Fruit fly (Drosophila melanogaster) whole organism, embryonic: ENCODE results near the gene hdly.

Source experiments
- CG11504 ChIP-seq: fragments of 200-800 bp; sonication (Bioruptor generic); optimal IDR thresholded peaks from 3 replicates; lab custom pipeline; 2019; ENCODE audit warnings: missing biosample characterization, mild to moderate bottlenecking, missing genetic modification characterization, moderate library complexity
- CG6765 ChIP-seq: fragments of 200-800 bp; sonication (Bioruptor generic); optimal IDR thresholded peaks from 3 replicates; lab custom pipeline; 2017; ENCODE audit warnings: missing biosample characterization, mild to moderate bottlenecking, missing genetic modification characterization
- Hmr ChIP-seq: fragments of 200-800 bp; sonication (Bioruptor generic); optimal IDR thresholded peaks from 3 replicates; lab custom pipeline; 2017; ENCODE audit warnings: mild to moderate bottlenecking, missing biosample characterization, missing genetic modification reagents, missing genetic modification characterization
- Med ChIP-seq: fragments of 200-800 bp; sonication (Bioruptor generic); peaks from one replicate; lab custom pipeline; 2016; ENCODE audit warnings: missing biosample characterization, missing genetic modification characterization, mild to moderate bottlenecking, inconsistent platforms, moderate library complexity
- Ptx1 ChIP-seq: fragments of 200-800 bp; sonication (Bioruptor generic); IDR thresholded peaks from 2 replicates; pipeline ENCODE4 v1.3.6; 2022; ENCODE audit warnings: missing biosample characterization, missing genetic modification characterization
- Trl ChIP-seq, 3 experiments: fragments of >200 bp in 2 of 3; fragments of 200-800 bp in 1 of 3; sonication (Bioruptor generic) in 1 of 3; optimal IDR thresholded peaks; 2 replicates in 1 of 3; 3 replicates in 2 of 3; lab custom pipeline; 2016 to 2017; ENCODE audit warnings: missing biosample characterization in 1 of 3, missing genetic modification characterization in 1 of 3
- Xrp1 ChIP-seq: fragments of 200-800 bp; sonication (Bioruptor generic); IDR thresholded peaks from 2 replicates; pipeline ENCODE4 v1.3.6; 2022; ENCODE audit warnings: missing biosample characterization, missing genetic modification characterization
- chif ChIP-seq, 2 experiments: fragments of 200-800 bp; sonication (Bioruptor generic); optimal IDR thresholded peaks; 3 replicates each; lab custom pipeline; 2016; ENCODE audit warnings: missing biosample characterization in 2 of 2, missing genetic modification characterization in 2 of 2
- grn ChIP-seq: fragments of 200-800 bp; sonication (Bioruptor generic); optimal IDR thresholded peaks from 3 replicates; lab custom pipeline; 2017; ENCODE audit warnings: missing biosample characterization, missing genetic modification characterization
- ken ChIP-seq: fragments of 200-800 bp; sonication (Bioruptor generic); IDR thresholded peaks from 3 replicates; pipeline ENCODE4 v1.3.6; 2022; ENCODE audit warnings: missing biosample characterization, missing genetic modification characterization
- nerfin-1 ChIP-seq: fragments of 200-800 bp; sonication (Bioruptor generic); optimal IDR thresholded peaks from 3 replicates; lab custom pipeline; 2019; ENCODE audit warnings: missing biosample characterization, mild to moderate bottlenecking, missing genetic modification characterization, moderate library complexity
- pfk ChIP-seq: fragments of 200-800 bp; sonication (Bioruptor generic); optimal IDR thresholded peaks from 2 replicates; lab custom pipeline; 2018; ENCODE audit warnings: missing biosample characterization, mild to moderate bottlenecking, missing genetic modification characterization, moderate library complexity
- row ChIP-seq: fragments of 200-800 bp; sonication (Bioruptor generic); IDR thresholded peaks from 3 replicates; pipeline ENCODE4 v1.3.6; 2022; ENCODE audit warnings: missing biosample characterization, missing genetic modification characterization
- scrt ChIP-seq: fragments of 200-800 bp; sonication (Bioruptor generic); optimal IDR thresholded peaks from 2 replicates; lab custom pipeline; 2018; ENCODE audit warnings: missing biosample characterization, mild to moderate bottlenecking, missing genetic modification characterization, moderate library complexity
- sug ChIP-seq: fragments of 200-800 bp; optimal IDR thresholded peaks from 2 replicates; lab custom pipeline; 2019; ENCODE audit warnings: missing biosample characterization, mild to moderate bottlenecking, missing genetic modification characterization, moderate library complexity

hdly gene

DNA sequence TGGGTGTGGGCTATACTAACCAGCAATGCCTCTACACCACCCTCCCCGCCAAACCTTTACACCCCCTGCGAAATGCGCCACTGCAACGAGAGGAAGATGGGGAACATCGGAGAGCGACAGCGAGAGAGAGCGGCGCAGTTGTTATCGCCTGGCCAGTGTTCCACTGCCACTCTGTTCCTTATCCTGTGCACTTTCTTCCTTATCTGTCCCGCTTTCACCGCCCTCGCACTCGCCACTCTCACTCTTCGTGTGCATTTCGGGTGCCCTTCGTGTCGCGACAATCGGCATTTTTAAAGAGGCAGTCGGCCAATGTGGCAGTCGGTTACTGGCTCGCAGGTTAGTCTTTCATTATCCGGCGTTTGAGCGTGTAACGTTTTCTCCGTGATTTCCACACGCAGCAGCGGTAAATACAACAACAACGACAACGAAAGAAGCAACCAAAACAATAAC is 63.8 kb downstream of the hdly start, which contains the start of gene Calx (continued):
- TF ChIP-seq scrt (GFP tag; lab: Kevin White, UChicago) (peak; percentile 35), Hmr (GFP tag; lab: Kevin White, UChicago) (peak; percentile 22), Med (GFP tag; lab: Kevin White, UChicago) (peak; percentile 70), Ptx1 (no peak), row (GFP tag; lab: Robert Waterston, UW) (peak; percentile 34; the same call in 1 of the 3 replicates), grn (GFP tag; lab: Kevin White, UChicago) (peak; percentile 74), nerfin-1 (tag; lab: Kevin White, UChicago) (peak; percentile 24), ken (peak; percentile 67; the same call in 2 of the 3 replicates), Trl (optimal IDR thresholded peaks at IDR 0.05; lab: Kevin White, UChicago) (peak; percentile 49 to 51), Trl (GFP tag; optimal IDR thresholded peaks at IDR 0.05; lab: Kevin White, UChicago) (no peak), pfk (GFP tag; lab: Kevin White, UChicago) (peak; percentile 91), Xrp1 (GFP tag; lab: Robert Waterston, UW) (no peak), chif (GFP tag; optimal IDR thresholded peaks at IDR 0.05; lab: Kevin White, UChicago) (no peak), sug (tag; lab: Kevin White, UChicago) (peak; percentile 32), CG11504 (tag; lab: Kevin White, UChicago) (peak; percentile 29), CG6765 (GFP tag; lab: Kevin White, UChicago) (no peak)
- TF ChIP-seq, all 482 proteins: peak for 31
